Worm (Caenorhabditis elegans) whole organism, early embryonic: ENCODE results near the gene fcho-1.

Source experiments
- ceh-13 ChIP-seq: fragments of 200-800 bp; sonication (Bioruptor generic); optimal IDR thresholded peaks from 2 replicates; lab custom pipeline; 2018; ENCODE audit warnings: mild to moderate bottlenecking, missing genetic modification characterization, missing compliant biosample characterization
- ceh-36 ChIP-seq: sonication (generic microtip); optimal IDR thresholded peaks from 2 replicates; lab custom pipeline; 2016; ENCODE audit warnings: missing genetic modification characterization, inconsistent platforms, missing compliant biosample characterization
- ets-7 ChIP-seq: sonication (generic microtip); optimal IDR thresholded peaks from 2 replicates; lab custom pipeline; 2016; ENCODE audit warnings: missing genotype, missing genetic modification characterization, missing compliant biosample characterization
- hmg-4 ChIP-seq: fragments of 200-800 bp; sonication (Bioruptor generic); optimal IDR thresholded peaks from 2 replicates; lab custom pipeline; 2018; ENCODE audit warnings: mild to moderate bottlenecking, missing genetic modification characterization, missing compliant biosample characterization

ce11 chrII:1325604-1326003 lies 15.3 kb downstream of the fcho-1 start:
- TF ChIP-seq ets-7 (tag; lab: Kevin White, UChicago) (no peak), ceh-36 (tag; lab: Kevin White, UChicago) (no peak), ceh-13 (GFP tag; lab: Kevin White, UChicago) (no peak), hmg-4 (no peak)
